Fruit fly (Drosophila melanogaster): ENCODE measurements around the gene snsl.

Gene snsl

dm6 chr2L:4945300-4945699 lies 38.7 kb upstream of the snsl start, which contains the start of the genes mRpL24 and betaggt-I (continued):
- TF ChIP-seq CG3065 (GFP tag; optimal IDR thresholded peaks at IDR 0.05) (peak; percentile 90), tin (GFP tag; optimal IDR thresholded peaks at IDR 0.05) (peak; percentile 90), CG7928 (GFP tag; optimal IDR thresholded peaks at IDR 0.05) (peak; percentile 77), CG13624 (GFP tag; optimal IDR thresholded peaks at IDR 0.05) (peak; percentile 64), CG7786 (GFP tag; optimal IDR thresholded peaks at IDR 0.05) (peak; percentile 72), Dad (GFP tag; optimal IDR thresholded peaks at IDR 0.05) (peak; percentile 49), TFAM (GFP tag; optimal IDR thresholded peaks at IDR 0.05) (peak; percentile 53), psq (GFP tag; optimal IDR thresholded peaks at IDR 0.05) (peak; percentile 85), CG4854 (GFP tag; optimal IDR thresholded peaks at IDR 0.05) (peak; percentile 87), gsb-n (tag; optimal IDR thresholded peaks at IDR 0.05) (peak; percentile 96), pita (GFP tag; optimal IDR thresholded peaks at IDR 0.05) (no peak), CG4360 (GFP tag; IDR thresholded peaks at IDR 0.05) (peak; percentile 76), wor (GFP tag; IDR thresholded peaks at IDR 0.05) (peak; percentile 93), BtbVII (GFP tag; optimal IDR thresholded peaks at IDR 0.05) (peak; percentile 92), Adf1 (GFP tag; IDR thresholded peaks at IDR 0.05) (peak; percentile 84), CG10366 (GFP tag; IDR thresholded peaks at IDR 0.05) (peak; percentile 97), Nf-YC (tag; optimal IDR thresholded peaks at IDR 0.05) (peak; percentile 89), CG3838 (GFP tag; optimal IDR thresholded peaks at IDR 0.05) (peak; percentile 87), Pdp1 (GFP tag; optimal IDR thresholded peaks at IDR 0.05) (peak; percentile 72 to 88), Myb (GFP tag; optimal IDR thresholded peaks at IDR 0.05) (peak; percentile 50), Taf1 (GFP tag; IDR thresholded peaks at IDR 0.05) (peak; percentile 85), inv (GFP tag; IDR thresholded peaks at IDR 0.05; ENCODE audit: partially characterized antibody) (no peak), CG10543 (GFP tag; optimal IDR thresholded peaks at IDR 0.05) (peak; percentile 94), CG1647 (GFP tag; optimal IDR thresholded peaks at IDR 0.05) (peak; percentile 72), CG16813 (GFP tag; IDR thresholded peaks at IDR 0.05; ENCODE audit: partially characterized antibody) (no peak), grau (tag; optimal IDR thresholded peaks at IDR 0.05) (peak; percentile 97), nerfin-1 (tag; optimal IDR thresholded peaks at IDR 0.05) (peak; percentile 95), CG8478 (optimal IDR thresholded peaks at IDR 0.05) (no peak), NK7.1 (GFP tag; optimal IDR thresholded peaks at IDR 0.05) (peak; percentile 35), Scr (GFP tag; IDR thresholded peaks at IDR 0.05; ENCODE audit: partially characterized antibody) (no peak; the same call in 1 of the 2 replicates), dm (GFP tag; optimal IDR thresholded peaks at IDR 0.05) (peak; percentile 67), Mad (GFP tag; optimal IDR thresholded peaks at IDR 0.05) (peak; percentile 90), CkIIα-i1 (GFP tag; IDR thresholded peaks at IDR 0.05) (peak; percentile 64; the same call in 1 of the 2 replicates), pan (optimal IDR thresholded peaks at IDR 0.05) (no peak), pan (GFP tag; optimal IDR thresholded peaks at IDR 0.05 in 1 of 2, IDR thresholded peaks at IDR 0.05 in 1 of 2) (peak in 1 of 2 experiments; percentile 99)

dm6 chr2L:4942257-4942792 lies 35.8 kb upstream of the snsl start, which contains the start of gene synr:
synr (plus strand) TSS chr2L:4942742.
- TF ChIP-seq sd (tag; optimal IDR thresholded peaks at IDR 0.05) (no peak), Atf6 (GFP tag; IDR thresholded peaks at IDR 0.05) (no peak), HLH54F (GFP tag; optimal IDR thresholded peaks at IDR 0.05) (no peak), HmgZ (tag; optimal IDR thresholded peaks at IDR 0.05) (no peak), BEAF-32 (GFP tag; optimal IDR thresholded peaks at IDR 0.05) (no peak), Deaf1 (tag; optimal IDR thresholded peaks at IDR 0.05) (no peak), wdn (GFP tag; IDR thresholded peaks at IDR 0.05) (0 out of 2 replicates have a peak, but pooled peaks have one; percentile 11), Med (GFP tag) (peak; percentile 13), slou (GFP tag; optimal IDR thresholded peaks at IDR 0.05) (no peak), CG18599 (GFP tag; optimal IDR thresholded peaks at IDR 0.05) (peak; percentile 44), Neu2 (GFP tag; optimal IDR thresholded peaks at IDR 0.05; ENCODE audit: borderline replicate concordance) (no peak), CG3163 (GFP tag; optimal IDR thresholded peaks at IDR 0.05) (no peak), tio (GFP tag; optimal IDR thresholded peaks at IDR 0.05) (no peak), Stat92E (GFP tag; optimal IDR thresholded peaks at IDR 0.05) (no peak), usp (GFP tag; optimal IDR thresholded peaks at IDR 0.05) (no peak), CG4424 (GFP tag; optimal IDR thresholded peaks at IDR 0.05) (no peak), gsb (GFP tag; IDR thresholded peaks at IDR 0.05) (no peak), exex (tag; optimal IDR thresholded peaks at IDR 0.05) (no peak)

Data from whole organism, embryonic.